Worm (Caenorhabditis elegans) whole organism, young adult: Measurements from ENCODE around the gene F37A4.5.

ENCODE experiments used
- B0019.2 ChIP-seq: fragments of 200-800 bp; sonication (Bioruptor generic); conservative IDR thresholded peaks from 2 replicates; pipeline ENCODE4 v1.3.6; 2022; ENCODE audit warnings: missing genetic modification reagents, missing genetic modification characterization, missing compliant biosample characterization
- B0035.1 ChIP-seq: sonication (generic microtip); optimal IDR thresholded peaks from 2 replicates; lab custom pipeline; 2016; ENCODE audit warnings: missing genetic modification characterization, mild to moderate bottlenecking, missing compliant biosample characterization, missing genotype, missing genetic modification reagents
- B0261.1 ChIP-seq: sonication (generic microtip); optimal IDR thresholded peaks from 2 replicates; lab custom pipeline; 2016; ENCODE audit warnings: mild to moderate bottlenecking, missing genetic modification characterization, moderate library complexity, missing compliant biosample characterization
- F23B12.7 ChIP-seq: sonication (generic microtip); optimal IDR thresholded peaks from 2 replicates; lab custom pipeline; 2017; ENCODE audit warnings: missing genetic modification characterization, mild to moderate bottlenecking, missing compliant biosample characterization, antibody characterized with exemption, moderate library complexity; ENCODE audit not compliant: insufficient read depth
- F39B2.1 ChIP-seq: fragments of 200-800 bp; sonication (Bioruptor generic); IDR thresholded peaks from 2 replicates; pipeline ENCODE4 v1.3.6; 2022; ENCODE audit warnings: missing genetic modification reagents, missing genetic modification characterization, missing compliant biosample characterization
- F49E8.2 ChIP-seq: sonication (generic microtip); optimal IDR thresholded peaks from 3 replicates; lab custom pipeline; 2017; ENCODE audit warnings: missing genetic modification characterization, mild to moderate bottlenecking, missing compliant biosample characterization, antibody characterized with exemption, moderate library complexity; ENCODE audit not compliant: insufficient read depth
- F55B11.4 ChIP-seq: sonication (generic microtip); optimal IDR thresholded peaks from 2 replicates; lab custom pipeline; 2016; ENCODE audit warnings: missing compliant biosample characterization, missing genetic modification characterization, borderline replicate concordance; ENCODE audit not compliant: insufficient read depth
- T26A5.8 ChIP-seq: sonication (generic microtip); optimal IDR thresholded peaks from 2 replicates; lab custom pipeline; 2016; ENCODE audit warnings: missing genetic modification characterization, missing compliant biosample characterization
- Y56A3A.18 ChIP-seq: fragments of 200-800 bp; sonication (Bioruptor generic); IDR thresholded peaks from 2 replicates; pipeline ENCODE4 v1.3.6; 2022; ENCODE audit warnings: missing genetic modification reagents, missing genetic modification characterization, missing compliant biosample characterization
- Y67H2A.10 ChIP-seq: fragments of 200-800 bp; sonication (Bioruptor generic); conservative IDR thresholded peaks from 2 replicates; pipeline ENCODE4 v1.3.6; 2022; ENCODE audit warnings: missing genetic modification reagents, missing genetic modification characterization, missing compliant biosample characterization
- akir-1 ChIP-seq: fragments of 200-800 bp; sonication (Bioruptor generic); optimal IDR thresholded peaks from 2 replicates; lab custom pipeline; 2018; ENCODE audit warnings: mild to moderate bottlenecking, missing genetic modification characterization, moderate library complexity, missing compliant biosample characterization
- attf-5 ChIP-seq: fragments of 200-800 bp; sonication (Bioruptor generic); optimal IDR thresholded peaks from 2 replicates; lab custom pipeline; 2018; ENCODE audit warnings: mild to moderate bottlenecking, missing genetic modification characterization, missing compliant biosample characterization
- cebp-2 ChIP-seq: fragments of 200-800 bp; sonication (Bioruptor generic); IDR thresholded peaks from 2 replicates; pipeline ENCODE4 v1.3.6; 2022; ENCODE audit warnings: missing genetic modification characterization, missing compliant biosample characterization
- ceh-40 ChIP-seq: fragments of 200-800 bp; sonication (Bioruptor generic); IDR thresholded peaks from 2 replicates; pipeline ENCODE4 v1.3.6; 2022; ENCODE audit warnings: missing genetic modification characterization, missing compliant biosample characterization
- ceh-58 ChIP-seq: fragments of 200-800 bp; sonication (Bioruptor generic); IDR thresholded peaks from 2 replicates; pipeline ENCODE4 v1.3.6; 2022; ENCODE audit warnings: missing genetic modification characterization, missing compliant biosample characterization
- ceh-79 ChIP-seq: sonication (generic microtip); optimal IDR thresholded peaks from 2 replicates; lab custom pipeline; 2017; ENCODE audit warnings: mild to moderate bottlenecking, missing genetic modification characterization, missing compliant biosample characterization
- ceh-91 ChIP-seq: fragments of 200-800 bp; sonication (Bioruptor generic); IDR thresholded peaks from 2 replicates; pipeline ENCODE4 v1.3.6; 2022; ENCODE audit warnings: missing genetic modification reagents, missing genetic modification characterization, missing compliant biosample characterization
- ets-4 ChIP-seq: fragments of 200-800 bp; sonication (Bioruptor generic); optimal IDR thresholded peaks from 2 replicates; lab custom pipeline; 2018; ENCODE audit warnings: mild to moderate bottlenecking, missing genetic modification characterization, missing compliant biosample characterization
- hlh-12 ChIP-seq: sonication (generic microtip); optimal IDR thresholded peaks from 2 replicates; lab custom pipeline; 2016; ENCODE audit warnings: missing genetic modification characterization, missing compliant biosample characterization
- hmg-20 ChIP-seq: fragments of 200-800 bp; sonication (Bioruptor generic); IDR thresholded peaks from 2 replicates; pipeline ENCODE4 v1.3.6; 2022; ENCODE audit warnings: missing genetic modification reagents, missing genetic modification characterization, missing compliant biosample characterization
- hsf-1 ChIP-seq: fragments of 200-800 bp; sonication (Bioruptor generic); IDR thresholded peaks from 2 replicates; pipeline ENCODE4 v1.3.6; 2022; ENCODE audit warnings: missing genetic modification reagents, missing genetic modification characterization, missing compliant biosample characterization
- let-607 ChIP-seq, 2 experiments: fragments of 200-800 bp in 1 of 2; sonication (Bioruptor generic) in 1 of 2; sonication (generic microtip) in 1 of 2; optimal IDR thresholded peaks; 2 replicates each; lab custom pipeline; 2016 to 2018; ENCODE audit warnings: mild to moderate bottlenecking in 2 of 2, missing compliant biosample characterization in 2 of 2, missing genetic modification characterization in 2 of 2, moderate library complexity in 2 of 2, missing genotype in 1 of 2
- lin-26 ChIP-seq: fragments of 200-800 bp; sonication (Bioruptor generic); IDR thresholded peaks from 2 replicates; pipeline ENCODE4 v1.3.6; 2022; ENCODE audit warnings: missing genetic modification reagents, missing genetic modification characterization, missing compliant biosample characterization
- lin-35 ChIP-seq, 3 experiments: fragments of 150-350 bp in 2 of 3; sonication (generic microtip) in 1 of 3; optimal IDR thresholded peaks; 2 replicates each; lab custom pipeline; 2014 to 2018; ENCODE audit warnings: missing biosample characterization in 3 of 3, missing genetic modification characterization in 3 of 3, missing genetic modification reagents in 3 of 3
- lir-1 ChIP-seq: fragments of 200-800 bp; sonication (Bioruptor generic); conservative IDR thresholded peaks from 2 replicates; pipeline ENCODE4 v1.3.6; 2022; ENCODE audit warnings: missing genetic modification reagents, missing genetic modification characterization, missing compliant biosample characterization
- lsy-27 ChIP-seq: sonication (generic microtip); optimal IDR thresholded peaks from 2 replicates; lab custom pipeline; 2017; ENCODE audit warnings: missing genetic modification characterization, mild to moderate bottlenecking, missing compliant biosample characterization, antibody characterized with exemption, missing genotype, borderline replicate concordance; ENCODE audit not compliant: insufficient read depth
- madf-10 ChIP-seq: sonication (generic microtip); optimal IDR thresholded peaks from 2 replicates; lab custom pipeline; 2016; ENCODE audit warnings: mild to moderate bottlenecking, missing genetic modification characterization, missing compliant biosample characterization
- madf-3 ChIP-seq: fragments of 200-800 bp; sonication (Bioruptor generic); IDR thresholded peaks from 2 replicates; pipeline ENCODE4 v1.3.6; 2022; ENCODE audit warnings: missing genetic modification reagents, missing genetic modification characterization, missing compliant biosample characterization
- nfya-1 ChIP-seq: sonication (generic microtip); optimal IDR thresholded peaks from 2 replicates; lab custom pipeline; 2017; ENCODE audit warnings: antibody characterized with exemption, missing compliant biosample characterization, missing genetic modification characterization, borderline replicate concordance; ENCODE audit not compliant: insufficient read depth
- nfyb-1 ChIP-seq: fragments of 200-800 bp; sonication (Bioruptor generic); IDR thresholded peaks from 2 replicates; pipeline ENCODE4 v1.3.6; 2022; ENCODE audit warnings: missing genetic modification reagents, missing genetic modification characterization, missing compliant biosample characterization
- nhr-80 ChIP-seq: sonication (generic microtip); optimal IDR thresholded peaks from 2 replicates; lab custom pipeline; 2016; ENCODE audit warnings: missing genetic modification characterization, missing compliant biosample characterization
- rcor-1 ChIP-seq: fragments of 200-800 bp; sonication (Bioruptor generic); IDR thresholded peaks from 2 replicates; pipeline ENCODE4 v1.3.6; 2022; ENCODE audit warnings: missing genetic modification reagents, missing genetic modification characterization, missing compliant biosample characterization
- snpc-1.1 ChIP-seq: sonication (generic microtip); optimal IDR thresholded peaks from 2 replicates; lab custom pipeline; 2017; ENCODE audit warnings: missing genetic modification characterization, mild to moderate bottlenecking, missing compliant biosample characterization, antibody characterized with exemption, moderate library complexity, missing genotype, missing genetic modification reagents; ENCODE audit not compliant: insufficient read depth
- snpc-1.3 ChIP-seq: sonication (generic microtip); optimal IDR thresholded peaks from 2 replicates; lab custom pipeline; 2017; ENCODE audit warnings: missing genetic modification characterization, mild to moderate bottlenecking, missing compliant biosample characterization, antibody characterized with exemption, moderate library complexity, missing genotype, missing genetic modification reagents; ENCODE audit not compliant: insufficient read depth
- snpc-3.4 ChIP-seq: sonication (generic microtip); optimal IDR thresholded peaks from 2 replicates; lab custom pipeline; 2017; ENCODE audit warnings: missing genetic modification characterization, mild to moderate bottlenecking, missing compliant biosample characterization, antibody characterized with exemption, moderate library complexity, missing genotype, missing genetic modification reagents
- snpc-4 ChIP-seq, 5 experiments: fragments of 150-350 bp in 1 of 5; sonication (generic microtip) in 4 of 5; optimal IDR thresholded peaks; 2 replicates each; lab custom pipeline; 2014 to 2018; ENCODE audit warnings: missing genetic modification characterization in 5 of 5, missing biosample characterization in 3 of 5, antibody characterized with exemption in 2 of 5, mild to moderate bottlenecking in 2 of 5, missing compliant biosample characterization in 2 of 5, missing genotype in 2 of 5, moderate library complexity in 2 of 5, missing genetic modification reagents in 1 of 5
- somi-1 ChIP-seq: fragments of 200-800 bp; sonication (Bioruptor generic); optimal IDR thresholded peaks from 2 replicates; lab custom pipeline; 2018; ENCODE audit warnings: mild to moderate bottlenecking, missing genetic modification characterization, missing compliant biosample characterization
- sptf-2 ChIP-seq: fragments of 200-800 bp; sonication (Bioruptor generic); optimal IDR thresholded peaks from 2 replicates; lab custom pipeline; 2018; ENCODE audit warnings: mild to moderate bottlenecking, missing genetic modification characterization, missing compliant biosample characterization
- tbp1 ChIP-seq: fragments of 200-800 bp; sonication (Bioruptor generic); optimal IDR thresholded peaks from 2 replicates; lab custom pipeline; 2018; ENCODE audit warnings: mild to moderate bottlenecking, missing genetic modification characterization, missing compliant biosample characterization
- ztf-22 ChIP-seq: fragments of 200-800 bp; sonication (Bioruptor generic); optimal IDR thresholded peaks from 2 replicates; lab custom pipeline; 2018; ENCODE audit warnings: mild to moderate bottlenecking, missing genetic modification characterization, moderate library complexity, missing compliant biosample characterization
- ztf-25 ChIP-seq: fragments of 200-800 bp; sonication (Bioruptor generic); IDR thresholded peaks from 2 replicates; pipeline ENCODE4 v1.3.6; 2022; ENCODE audit warnings: missing genetic modification reagents, missing genetic modification characterization, missing compliant biosample characterization

F37A4.5 gene

ce11 chrIII:6746668-6747067 lies 35.0 kb downstream of the F37A4.5 start:
- no peak for TF ChIP-seq ceh-79 (tag; lab: Kevin White, UChicago)
- no peak for TF ChIP-seq somi-1 (GFP tag; lab: Kevin White, UChicago)
- TF ChIP-seq madf-10 (tag; lab: Kevin White, UChicago) = no peak
- no peak for TF ChIP-seq B0261.1 (tag; lab: Kevin White, UChicago)
- TF ChIP-seq Y56A3A.18 (GFP tag; lab: Robert Waterston, UW) = no peak
- TF ChIP-seq T26A5.8 = no peak
- TF ChIP-seq ceh-40 (GFP tag; lab: Robert Waterston, UW) = no peak
- TF ChIP-seq nfyb-1 (GFP tag; lab: Robert Waterston, UW) = no peak
- no peak for TF ChIP-seq madf-3 (GFP tag; lab: Robert Waterston, UW)
- TF ChIP-seq hlh-12 = no peak
- no peak for TF ChIP-seq ztf-25
- no peak for TF ChIP-seq let-607 (tag; optimal IDR thresholded peaks at IDR 0.05; lab: Kevin White, UChicago)
- no peak for TF ChIP-seq F49E8.2
- TF ChIP-seq ztf-22 (GFP tag; lab: Kevin White, UChicago) = no peak
- no peak for TF ChIP-seq nfya-1 (tag; lab: Kevin White, UChicago)
- TF ChIP-seq, all 124 proteins: peak for 0

DNA sequence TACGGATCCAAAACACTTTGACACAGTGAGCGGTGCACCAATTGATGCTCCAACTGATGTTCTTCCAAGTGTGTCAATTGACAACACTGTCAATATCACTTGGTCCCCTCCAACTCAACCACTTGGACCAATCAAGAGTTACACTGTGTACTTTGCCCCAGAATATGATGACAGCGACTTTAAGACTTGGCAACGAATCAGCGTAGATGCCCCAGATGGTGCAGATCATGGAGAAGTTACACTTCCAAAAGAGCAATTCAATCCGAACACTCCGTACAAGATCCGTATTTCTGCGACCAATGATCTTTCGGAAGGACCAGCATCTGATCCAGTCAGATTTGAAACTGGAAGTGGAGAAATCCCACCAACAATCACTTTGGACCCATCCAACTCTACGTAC lies 40.9 kb downstream of the F37A4.5 start:
- TF ChIP-seq attf-5 (GFP tag; lab: Kevin White, UChicago) = no peak
- no peak for TF ChIP-seq lsy-27 (tag; lab: Kevin White, UChicago)
- TF ChIP-seq ztf-22 (GFP tag; lab: Kevin White, UChicago) = no peak
- no peak for TF ChIP-seq cebp-2 (GFP tag; lab: Robert Waterston, UW)
- no peak for TF ChIP-seq hlh-12
- TF ChIP-seq tbp1 (GFP tag; lab: Kevin White, UChicago) = no peak
- TF ChIP-seq sptf-2 (GFP tag; lab: Kevin White, UChicago) = no peak
- no peak for TF ChIP-seq ceh-91 (GFP tag; lab: Robert Waterston, UW)
- no peak for TF ChIP-seq Y67H2A.10 (GFP tag; lab: Robert Waterston, UW)
- TF ChIP-seq snpc-1.1 = no peak
- no peak for TF ChIP-seq B0035.1 (tag; lab: Kevin White, UChicago)
- TF ChIP-seq B0019.2 (GFP tag; lab: Robert Waterston, UW) = no peak
- no peak for TF ChIP-seq F23B12.7
- TF ChIP-seq snpc-4 (GFP tag; optimal IDR thresholded peaks at IDR 0.05; lab: Kevin White, UChicago) = no peak
- TF ChIP-seq snpc-4 (tag; optimal IDR thresholded peaks at IDR 0.05; lab: Kevin White, UChicago) = no peak

DNA sequence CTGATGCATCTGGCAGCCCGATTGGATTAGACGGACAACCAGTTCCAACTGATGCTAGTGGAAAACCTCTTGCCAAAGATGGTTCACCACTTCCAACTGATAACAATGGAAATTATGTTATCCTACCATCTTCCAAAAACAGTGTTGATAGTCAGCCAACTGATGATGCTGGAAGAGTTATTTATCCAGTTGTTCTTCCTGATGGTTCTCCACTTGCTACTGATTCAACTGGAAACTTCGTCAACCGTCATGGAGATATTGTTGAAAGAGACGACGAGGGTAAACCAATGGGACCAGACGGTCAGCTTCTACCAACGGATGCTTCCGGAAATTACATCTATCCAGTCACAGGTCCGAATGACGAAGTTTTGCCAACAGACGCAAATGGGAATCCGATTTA lies 45.1 kb downstream of the F37A4.5 start:
- TF ChIP-seq lin-26 (no peak), nhr-80 (tag; lab: Kevin White, UChicago) (no peak), akir-1 (GFP tag; lab: Kevin White, UChicago) (no peak), lin-35 (GFP tag; optimal IDR thresholded peaks at IDR 0.05; lab: Kevin White, UChicago) (no peak), ceh-40 (GFP tag; lab: Robert Waterston, UW) (no peak), ceh-58 (no peak), hlh-12 (no peak), hsf-1 (GFP tag; lab: Robert Waterston, UW) (no peak), F55B11.4 (tag; lab: Kevin White, UChicago) (no peak), lir-1 (GFP tag; lab: Robert Waterston, UW) (no peak), ztf-22 (GFP tag; lab: Kevin White, UChicago) (no peak), Y67H2A.10 (GFP tag; lab: Robert Waterston, UW) (no peak), ets-4 (GFP tag; lab: Kevin White, UChicago) (no peak), snpc-3.4 (tag; lab: Kevin White, UChicago) (no peak), hmg-20 (no peak), rcor-1 (GFP tag; lab: Robert Waterston, UW) (no peak), snpc-1.3 (tag; lab: Kevin White, UChicago) (no peak), F39B2.1 (GFP tag; lab: Robert Waterston, UW) (no peak)
- TF ChIP-seq, all 124 proteins: peak for 0
